Worm (Caenorhabditis elegans) whole organism, L4/young adult: ENCODE data around the gene B0410.3.

Experiments
- W03F9.2 ChIP-seq: fragments of 150-350 bp; optimal IDR thresholded peaks from 2 replicates; lab custom pipeline; 2014; ENCODE audit warnings: missing biosample characterization, missing genetic modification characterization
- him-1 ChIP-seq: sonication (generic microtip); optimal IDR thresholded peaks from 2 replicates; lab custom pipeline; 2016; ENCODE audit warnings: missing genotype, missing genetic modification reagents, missing genetic modification characterization, missing compliant biosample characterization

DNA sequence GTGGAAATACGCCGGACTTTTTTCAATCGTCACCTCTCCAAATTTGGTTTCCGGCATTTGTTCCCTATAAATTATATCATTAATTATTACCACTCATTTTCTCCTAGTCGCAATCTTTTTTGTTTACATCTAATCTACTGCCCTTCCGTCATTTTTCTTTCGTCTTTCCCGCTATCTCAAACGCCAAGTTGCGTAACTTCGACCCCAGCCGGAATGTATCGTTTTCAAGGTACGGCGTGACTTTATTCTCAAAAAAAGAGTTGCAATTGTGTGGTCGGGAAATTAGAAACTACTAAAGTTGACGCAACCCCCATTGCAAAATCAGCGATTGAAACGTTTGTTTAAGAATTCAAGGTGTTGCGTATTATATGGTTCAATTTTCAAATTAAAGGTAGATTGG is 28.2 kb upstream of the B0410.3 start:
- no peak for TF ChIP-seq him-1 (tag; lab: Kevin White, UChicago)
- no peak for TF ChIP-seq W03F9.2 (tag; lab: Kevin White, UChicago)
